Fruit fly (Drosophila melanogaster): ENCODE measurements around the gene Tengl2.

Gene Tengl2

DNA sequence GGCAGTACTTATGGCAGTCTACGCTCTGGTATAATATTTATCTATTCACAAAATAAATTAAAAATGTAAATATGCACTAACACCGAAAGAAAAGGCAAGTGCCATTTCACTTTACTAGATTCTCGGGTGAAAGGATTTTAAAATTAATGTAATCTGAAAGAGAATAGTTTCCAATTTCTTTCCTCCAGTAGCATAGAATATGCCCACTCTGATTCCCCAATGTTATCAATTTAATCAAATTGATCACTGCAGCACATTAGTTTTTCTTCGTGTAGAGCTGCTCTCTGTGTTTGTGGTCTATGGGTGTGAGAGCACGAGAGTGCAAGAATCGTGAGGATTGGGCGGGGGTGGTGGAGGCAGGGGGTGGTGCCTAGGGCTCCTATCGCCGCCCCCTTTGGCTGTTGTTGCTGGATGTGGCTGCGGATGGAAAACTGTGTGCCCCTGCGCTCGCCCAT is 38.0 kb downstream of the Tengl2 start (continued):
- no peak for TF ChIP-seq jigr1 (GFP tag; IDR thresholded peaks at IDR 0.05)
- peak; percentile 98 for TF ChIP-seq sens (GFP tag)
- no peak for TF ChIP-seq Dref (GFP tag; IDR thresholded peaks at IDR 0.05)
- peak; percentile 70; the same call in 2 of the 3 replicates for TF ChIP-seq ken (GFP tag; IDR thresholded peaks at IDR 0.05)
- peak; percentile 51 for TF ChIP-seq ems (GFP tag; optimal IDR thresholded peaks at IDR 0.05)
- TF ChIP-seq CG3163 (GFP tag; optimal IDR thresholded peaks at IDR 0.05), result no peak
- peak; percentile 91 for TF ChIP-seq CG6254 (GFP tag; optimal IDR thresholded peaks at IDR 0.05)
- TF ChIP-seq fd3F (GFP tag; optimal IDR thresholded peaks at IDR 0.05), result peak; percentile 23
- TF ChIP-seq CG17612 (GFP tag; IDR thresholded peaks at IDR 0.05), result no peak
- TF ChIP-seq CG10267 (tag; optimal IDR thresholded peaks at IDR 0.05), result peak; percentile 81
- TF ChIP-seq fd96Cb (tag; optimal IDR thresholded peaks at IDR 0.05), result peak; percentile 88
- TF ChIP-seq Tbp (GFP tag; optimal IDR thresholded peaks at IDR 0.05), result no peak
- peak; percentile 79 for TF ChIP-seq pnt (GFP tag; optimal IDR thresholded peaks at IDR 0.05)
- no peak for TF ChIP-seq CG3995 (GFP tag; optimal IDR thresholded peaks at IDR 0.05)
- TF ChIP-seq CG15269 (tag; optimal IDR thresholded peaks at IDR 0.05), result peak; percentile 50
- TF ChIP-seq zen (tag; optimal IDR thresholded peaks at IDR 0.05), result peak; percentile 76
- TF ChIP-seq oc (tag; optimal IDR thresholded peaks at IDR 0.05), result peak; percentile 88
- peak; percentile 21 for TF ChIP-seq Nf-YC (tag; optimal IDR thresholded peaks at IDR 0.05)
- TF ChIP-seq h (optimal IDR thresholded peaks at IDR 0.05), result no peak
- TF ChIP-seq CG8924 (tag; optimal IDR thresholded peaks at IDR 0.05), result peak; percentile 87
- TF ChIP-seq danr (GFP tag; IDR thresholded peaks at IDR 0.05), result peak; percentile 61; the same call in 1 of the 2 replicates
- TF ChIP-seq ap (GFP tag; IDR thresholded peaks at IDR 0.05), result peak; percentile 74
- peak; percentile 90 for TF ChIP-seq CG4424 (GFP tag; optimal IDR thresholded peaks at IDR 0.05)
- peak; percentile 69 for TF ChIP-seq ind (GFP tag; optimal IDR thresholded peaks at IDR 0.05)
- no peak for TF ChIP-seq Rx (GFP tag; IDR thresholded peaks at IDR 0.05)
- TF ChIP-seq Ssrp (tag; optimal IDR thresholded peaks at IDR 0.05), result peak; percentile 88
- TF ChIP-seq CG33213 (GFP tag; optimal IDR thresholded peaks at IDR 0.05), result peak; percentile 72
- TF ChIP-seq ssp (GFP tag; IDR thresholded peaks at IDR 0.05), result 0 out of 2 replicates have a peak, but pooled peaks have one; percentile 35
- no peak for TF ChIP-seq CG13624 (GFP tag; optimal IDR thresholded peaks at IDR 0.05)
- peak; percentile 63; the same call in 1 of the 2 replicates for TF ChIP-seq ranshi (GFP tag; IDR thresholded peaks at IDR 0.05)
- peak; percentile 74 for TF ChIP-seq CG18476 (GFP tag; optimal IDR thresholded peaks at IDR 0.05)
- TF ChIP-seq CG43689 (GFP tag; IDR thresholded peaks at IDR 0.05), result no peak
- no peak for TF ChIP-seq ftz-f1 (GFP tag; optimal IDR thresholded peaks at IDR 0.05)
- peak; percentile 65 for TF ChIP-seq ac (GFP tag; optimal IDR thresholded peaks at IDR 0.05)
- peak; percentile 82 for TF ChIP-seq Atf3 (GFP tag; optimal IDR thresholded peaks at IDR 0.05)
- TF ChIP-seq CG5180 (GFP tag; optimal IDR thresholded peaks at IDR 0.05), result no peak
- TF ChIP-seq gt (GFP tag; IDR thresholded peaks at IDR 0.05), result peak; percentile 58; the same call in 1 of the 2 replicates
- no peak for TF ChIP-seq Hand (GFP tag; optimal IDR thresholded peaks at IDR 0.05)
- TF ChIP-seq slou (GFP tag; optimal IDR thresholded peaks at IDR 0.05), result peak; percentile 53
- peak; percentile 61 for TF ChIP-seq H2.0 (GFP tag; IDR thresholded peaks at IDR 0.05)
- 0 out of 3 replicates have a peak, but pooled peaks have one; percentile 12 for TF ChIP-seq knrl (GFP tag; IDR thresholded peaks at IDR 0.05; ENCODE audit: partially characterized antibody)
- TF ChIP-seq nerfin-2 (GFP tag; IDR thresholded peaks at IDR 0.05; ENCODE audit: partially characterized antibody), result no peak
- peak; percentile 87 for TF ChIP-seq Xrp1 (GFP tag; IDR thresholded peaks at IDR 0.05)
- TF ChIP-seq BtbVII (GFP tag; optimal IDR thresholded peaks at IDR 0.05), result peak; percentile 71
- peak; percentile 75 for TF ChIP-seq CG30431 (GFP tag; optimal IDR thresholded peaks at IDR 0.05)
- TF ChIP-seq CG4730 (GFP tag; IDR thresholded peaks at IDR 0.05), result peak; percentile 33; the same call in 1 of the 2 replicates
- peak; percentile 95 for TF ChIP-seq dmrt11E (tag; optimal IDR thresholded peaks at IDR 0.05)
- no peak for TF ChIP-seq CG4360 (GFP tag; IDR thresholded peaks at IDR 0.05)
- peak; percentile 71 for TF ChIP-seq onecut (GFP tag; IDR thresholded peaks at IDR 0.05)
- TF ChIP-seq CG10321 (GFP tag; IDR thresholded peaks at IDR 0.05), result 0 out of 2 replicates have a peak, but pooled peaks have one; percentile 7
- no peak for TF ChIP-seq sna (GFP tag; IDR thresholded peaks at IDR 0.05; ENCODE audit: partially characterized antibody)
- TF ChIP-seq btn (GFP tag; optimal IDR thresholded peaks at IDR 0.05), result peak; percentile 54
